Fruit fly (Drosophila melanogaster) whole organism, prepupa: ENCODE measurements around the gene CG31415.

Experiments used
- Blimp-1 ChIP-seq: fragments of 200-800 bp; sonication (Bioruptor generic); optimal IDR thresholded peaks from 3 replicates; lab custom pipeline; 2017; ENCODE audit warnings: missing biosample characterization, missing genetic modification characterization, mild to moderate bottlenecking, moderate library complexity, missing genetic modification reagents
- CG10669 ChIP-seq: fragments of 200-800 bp; sonication (Bioruptor generic); optimal IDR thresholded peaks from 3 replicates; lab custom pipeline; 2018; ENCODE audit warnings: missing biosample characterization, mild to moderate bottlenecking, missing genetic modification characterization, moderate library complexity
- CG15336 ChIP-seq: fragments of 200-800 bp; sonication (Bioruptor generic); IDR thresholded peaks from 2 replicates; pipeline ENCODE4 v1.3.6; 2022; ENCODE audit warnings: missing biosample characterization, missing genetic modification characterization
- CG1621 ChIP-seq: fragments of 200-800 bp; sonication (Bioruptor generic); optimal IDR thresholded peaks from 3 replicates; lab custom pipeline; 2018; ENCODE audit warnings: missing biosample characterization, mild to moderate bottlenecking, missing genetic modification characterization
- CG16779 ChIP-seq: fragments of 200-800 bp; sonication (Bioruptor generic); optimal IDR thresholded peaks from 3 replicates; lab custom pipeline; 2017; ENCODE audit warnings: missing biosample characterization, mild to moderate bottlenecking, missing genetic modification characterization
- CG3032 ChIP-seq: fragments of 200-800 bp; optimal IDR thresholded peaks from 2 replicates; lab custom pipeline; 2019; ENCODE audit warnings: missing biosample characterization, mild to moderate bottlenecking, missing genetic modification characterization, moderate library complexity
- CG31627 ChIP-seq: fragments of 200-800 bp; sonication (Bioruptor generic); optimal IDR thresholded peaks from 3 replicates; lab custom pipeline; 2016; ENCODE audit warnings: missing biosample characterization, missing genetic modification characterization
- CG32006 ChIP-seq: fragments of 200-800 bp; sonication (Bioruptor generic); optimal IDR thresholded peaks from 3 replicates; lab custom pipeline; 2017; ENCODE audit warnings: missing biosample characterization, mild to moderate bottlenecking, missing genetic modification characterization
- CG4318 ChIP-seq: fragments of 200-800 bp; sonication (Bioruptor generic); optimal IDR thresholded peaks from 3 replicates; lab custom pipeline; 2017; ENCODE audit warnings: missing biosample characterization, mild to moderate bottlenecking, missing genetic modification characterization
- CG6163 ChIP-seq: fragments of 200-800 bp; sonication (Bioruptor generic); IDR thresholded peaks from 3 replicates; pipeline ENCODE4 v1.3.6; 2022; ENCODE audit warnings: missing biosample characterization, missing genetic modification characterization
- CG6792 ChIP-seq: fragments of 200-800 bp; sonication (Bioruptor generic); optimal IDR thresholded peaks from 3 replicates; lab custom pipeline; 2016; ENCODE audit warnings: missing biosample characterization, missing genetic modification characterization
- CG6808 ChIP-seq: fragments of 200-800 bp; sonication (Bioruptor generic); optimal IDR thresholded peaks from 3 replicates; lab custom pipeline; 2017; ENCODE audit warnings: missing biosample characterization, missing genetic modification characterization, mild to moderate bottlenecking, moderate library complexity, missing genetic modification reagents
- CG6854 ChIP-seq: fragments of 200-800 bp; sonication (Bioruptor generic); optimal IDR thresholded peaks from 2 replicates; lab custom pipeline; 2017; ENCODE audit warnings: missing biosample characterization, mild to moderate bottlenecking, missing genetic modification characterization
- CG8632 ChIP-seq: fragments of 200-800 bp; sonication (Bioruptor generic); optimal IDR thresholded peaks from 3 replicates; lab custom pipeline; 2016; ENCODE audit warnings: missing biosample characterization, missing genetic modification characterization
- Eip78C ChIP-seq: fragments of 200-800 bp; sonication (Bioruptor generic); peaks from one replicate; lab custom pipeline; 2016; ENCODE audit warnings: missing biosample characterization, missing genetic modification characterization
- Eip93F ChIP-seq: fragments of 200-800 bp; sonication (Bioruptor generic); optimal IDR thresholded peaks from 2 replicates; lab custom pipeline; 2016; ENCODE audit warnings: missing biosample characterization, mild to moderate bottlenecking, missing genetic modification characterization
- Ets96B ChIP-seq: fragments of 200-800 bp; optimal IDR thresholded peaks from 2 replicates; lab custom pipeline; 2019; ENCODE audit warnings: missing biosample characterization, mild to moderate bottlenecking, missing genetic modification characterization, moderate library complexity
- Hr38 ChIP-seq: sonication (Bioruptor generic); optimal IDR thresholded peaks from 2 replicates; lab custom pipeline; 2016; ENCODE audit warnings: missing biosample characterization, missing genetic modification characterization
- Lpt ChIP-seq: fragments of 200-800 bp; sonication (Bioruptor generic); optimal IDR thresholded peaks from 3 replicates; lab custom pipeline; 2016; ENCODE audit warnings: missing biosample characterization, missing genetic modification characterization
- OdsH ChIP-seq: fragments of 200-800 bp; sonication (Bioruptor generic); optimal IDR thresholded peaks from 3 replicates; lab custom pipeline; 2016; ENCODE audit warnings: missing biosample characterization, missing genetic modification characterization
- Smox ChIP-seq: fragments of 200-800 bp; sonication (Bioruptor generic); optimal IDR thresholded peaks from 3 replicates; lab custom pipeline; 2016; ENCODE audit warnings: missing biosample characterization, missing genetic modification characterization
- Sox14 ChIP-seq: fragments of 200-800 bp; sonication (Bioruptor generic); optimal IDR thresholded peaks from 3 replicates; lab custom pipeline; 2016; ENCODE audit warnings: missing biosample characterization, missing genetic modification characterization
- achi ChIP-seq: fragments of 200-800 bp; sonication (Bioruptor generic); optimal IDR thresholded peaks from 3 replicates; lab custom pipeline; 2016; ENCODE audit warnings: missing biosample characterization, missing genetic modification characterization
- cyc ChIP-seq: fragments of 200-800 bp; sonication (Bioruptor generic); optimal IDR thresholded peaks from 3 replicates; lab custom pipeline; 2016; ENCODE audit warnings: missing biosample characterization, missing genetic modification characterization
- dsx ChIP-seq: fragments of 200-800 bp; optimal IDR thresholded peaks from 3 replicates; lab custom pipeline; 2019; ENCODE audit warnings: missing biosample characterization, mild to moderate bottlenecking, missing genetic modification characterization, moderate library complexity; ENCODE audit not compliant: poor library complexity, severe bottlenecking
- esn ChIP-seq: fragments of 200-800 bp; sonication (Bioruptor generic); optimal IDR thresholded peaks from 2 replicates; lab custom pipeline; 2016; ENCODE audit warnings: missing biosample characterization, mild to moderate bottlenecking, missing genetic modification characterization, moderate library complexity
- fkh ChIP-seq: fragments of 200-800 bp; sonication (Bioruptor generic); optimal IDR thresholded peaks from 3 replicates; lab custom pipeline; 2017; ENCODE audit warnings: missing biosample characterization, mild to moderate bottlenecking, missing genetic modification characterization, moderate library complexity
- lz ChIP-seq: fragments of 200-800 bp; sonication (Bioruptor generic); optimal IDR thresholded peaks from 3 replicates; lab custom pipeline; 2016; ENCODE audit warnings: missing biosample characterization, missing genetic modification characterization
- net ChIP-seq: fragments of 200-800 bp; sonication (Bioruptor generic); optimal IDR thresholded peaks from 3 replicates; lab custom pipeline; 2016; ENCODE audit warnings: missing biosample characterization, missing genetic modification characterization
- salr ChIP-seq, 2 experiments: fragments of 200-800 bp; sonication (Bioruptor generic); optimal IDR thresholded peaks; 3 replicates each; lab custom pipeline; 2016 to 2018; ENCODE audit warnings: missing biosample characterization in 2 of 2, missing genetic modification characterization in 2 of 2, mild to moderate bottlenecking in 1 of 2
- ss ChIP-seq, 2 experiments: fragments of 200-800 bp; sonication (Bioruptor generic); optimal IDR thresholded peaks; 2 replicates in 1 of 2; 3 replicates in 1 of 2; lab custom pipeline; 2017 to 2018; ENCODE audit warnings: mild to moderate bottlenecking in 2 of 2, missing biosample characterization in 2 of 2, missing genetic modification characterization in 2 of 2, moderate library complexity in 1 of 2
- vri ChIP-seq: fragments of 200-800 bp; sonication (Bioruptor generic); optimal IDR thresholded peaks from 3 replicates; lab custom pipeline; 2016; ENCODE audit warnings: missing biosample characterization, mild to moderate bottlenecking, missing genetic modification characterization

Gene CG31415

dm6 chr3R:9705008-9705628 is 38.2 kb upstream of the CG31415 start, which contains the start of gene Unc-115a:
Gene Unc-115a, minus strand, starts transcription at chr3R:9705417.
- peak; percentile 55 for TF ChIP-seq esn
- no peak for TF ChIP-seq net (GFP tag; lab: Kevin White, UChicago)
- no peak for TF ChIP-seq CG10669 (GFP tag; lab: Kevin White, UChicago)
- TF ChIP-seq CG4318 (GFP tag; lab: Kevin White, UChicago), result no peak
- TF ChIP-seq salr (GFP tag; optimal IDR thresholded peaks at IDR 0.05; lab: Kevin White, UChicago), result no peak
- peak; percentile 36 for TF ChIP-seq CG3032 (tag; lab: Kevin White, UChicago)
- peak; percentile 11 for TF ChIP-seq Ets96B (tag; lab: Kevin White, UChicago)
- TF ChIP-seq Sox14 (GFP tag; lab: Kevin White, UChicago), result peak; percentile 69
- peak; percentile 4 for TF ChIP-seq CG31627
- no peak for TF ChIP-seq CG16779 (tag; lab: Kevin White, UChicago)
- TF ChIP-seq lz (GFP tag; lab: Kevin White, UChicago), result peak; percentile 38
- TF ChIP-seq cyc (GFP tag; lab: Kevin White, UChicago), result peak; percentile 1
- no peak for TF ChIP-seq Blimp-1 (GFP tag; lab: Kevin White, UChicago)
- no peak for TF ChIP-seq Smox (GFP tag; lab: Kevin White, UChicago)
- no peak for TF ChIP-seq ss (GFP tag; optimal IDR thresholded peaks at IDR 0.05; lab: Kevin White, UChicago)
- TF ChIP-seq achi (GFP tag; lab: Kevin White, UChicago), result no peak
- no peak for TF ChIP-seq CG32006 (GFP tag; lab: Kevin White, UChicago)
- TF ChIP-seq CG1621, result peak; percentile 81
- no peak for TF ChIP-seq vri (GFP tag; lab: Kevin White, UChicago)
- no peak for TF ChIP-seq CG6792 (GFP tag; lab: Kevin White, UChicago)
- TF ChIP-seq Eip78C (GFP tag; lab: Kevin White, UChicago), result no peak
- TF ChIP-seq Eip93F, result no peak
- TF ChIP-seq OdsH (GFP tag; lab: Kevin White, UChicago), result no peak
- no peak for TF ChIP-seq Hr38 (GFP tag; lab: Kevin White, UChicago)
- peak; percentile 28 for TF ChIP-seq CG6854 (GFP tag; lab: Kevin White, UChicago)
- no peak for TF ChIP-seq Lpt (GFP tag; lab: Kevin White, UChicago)
- TF ChIP-seq CG15336 (GFP tag; lab: Robert Waterston, UW), result no peak
- TF ChIP-seq fkh (GFP tag; lab: Kevin White, UChicago), result peak; percentile 35
- peak; percentile 60 for TF ChIP-seq dsx
- TF ChIP-seq, all 60 proteins: peak for 11

- no peak for TF ChIP-seq ss (GFP tag; optimal IDR thresholded peaks at IDR 0.05; lab: Kevin White, UChicago)
- TF ChIP-seq CG8632, result no peak
- no peak for TF ChIP-seq Eip78C (GFP tag; lab: Kevin White, UChicago)
- TF ChIP-seq CG6854 (GFP tag; lab: Kevin White, UChicago), result no peak
- no peak for TF ChIP-seq CG6163 (GFP tag; lab: Robert Waterston, UW)
- TF ChIP-seq, all 60 proteins: peak for 0
Observed at dm6 chr3R:9710228-9710627, 33.1 kb upstream of the CG31415 start.

- peak; percentile 99 for TF ChIP-seq fkh (GFP tag; lab: Kevin White, UChicago)
- TF ChIP-seq CG6808, result no peak
- TF ChIP-seq Blimp-1 (GFP tag; lab: Kevin White, UChicago), result peak; percentile 41
- peak; percentile 75 for TF ChIP-seq CG6854 (GFP tag; lab: Kevin White, UChicago)
Observed at dm6 chr3R:9710886-9711285, 32.4 kb upstream of the CG31415 start, which contains the start of the genes trbd and dmt. Gene trbd, minus strand, starts transcription at chr3R:9711037. Gene dmt, plus strand, starts transcription at chr3R:9711142.

- TF ChIP-seq fkh (GFP tag; lab: Kevin White, UChicago) (peak; percentile 55), OdsH (GFP tag; lab: Kevin White, UChicago) (no peak)
Observed at dm6 chr3R:9725121-9725956, 18.0 kb upstream of the CG31415 start, which contains the start of gene hyd. Gene hyd, minus strand, starts transcription at chr3R:9725615.
